Worm (Caenorhabditis elegans): ENCODE data around the gene ptrg-1.

The ptrg-1 gene

DNA sequence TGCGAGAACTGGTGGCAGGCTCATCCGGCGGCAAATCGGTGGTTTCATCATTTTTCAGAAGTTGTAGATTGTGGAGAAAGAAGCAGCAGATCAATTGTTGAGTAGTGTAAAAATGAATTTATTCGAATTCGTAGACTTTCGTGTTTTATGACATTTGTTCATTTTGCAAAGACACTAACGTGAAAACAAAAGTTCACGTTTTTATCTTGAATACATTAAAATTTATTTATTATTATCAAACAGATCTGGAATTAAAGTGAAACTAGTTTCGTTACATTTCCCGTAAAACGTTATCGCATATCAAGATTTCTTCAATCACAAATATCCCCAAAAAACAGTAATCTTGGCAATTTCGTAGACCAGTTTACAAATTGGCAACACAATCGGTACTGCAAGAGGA is 47.4 kb downstream of the ptrg-1 start, which contains the start of gene T14G10.8:
TSS of gene T14G10.8 (minus strand) at position 101 of the 400 bp plus-strand sequence.
- TF ChIP-seq skn-1 (tag; optimal IDR thresholded peaks at IDR 0.05) (no peak), ces-1 (GFP tag; optimal IDR thresholded peaks at IDR 0.05) (no peak), egl-43 (GFP tag; IDR thresholded peaks at IDR 0.05) (no peak), nhr-42 (GFP tag; IDR thresholded peaks at IDR 0.05) (no peak), nhr-25 (tag; optimal IDR thresholded peaks at IDR 0.05; ENCODE audit: borderline replicate concordance, insufficient read depth) (no peak)

DNA sequence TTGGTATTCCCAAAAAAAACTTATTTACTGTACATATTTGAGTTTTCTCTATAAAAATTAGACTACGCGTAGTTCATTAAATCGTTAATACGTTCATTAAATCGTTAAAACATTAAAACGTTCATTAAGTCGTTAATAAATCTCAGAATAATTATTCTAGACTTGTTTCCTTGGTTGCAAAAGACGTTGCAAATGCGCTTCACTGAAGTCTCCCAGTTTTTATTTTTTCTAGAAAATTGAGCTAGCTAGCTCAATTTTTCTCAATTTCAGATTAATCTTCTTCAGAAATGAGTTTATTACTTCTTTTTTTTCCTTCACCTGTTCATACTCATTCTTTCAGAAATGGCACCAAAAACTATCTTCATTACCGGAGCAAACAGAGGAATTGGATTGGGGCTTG is 49.3 kb downstream of the ptrg-1 start:
- TF ChIP-seq D1046.2 (GFP tag; IDR thresholded peaks at IDR 0.05) = no peak
- TF ChIP-seq unc-62 (GFP tag; optimal IDR thresholded peaks at IDR 0.05 in 1 of 2) = peak in 1 of 2 experiments; percentile 9
- no peak for TF ChIP-seq unc-62 (tag; optimal IDR thresholded peaks at IDR 0.05)
- TF ChIP-seq zip-2 (tag; optimal IDR thresholded peaks at IDR 0.05) = no peak
- TF ChIP-seq mes-2 (tag; optimal IDR thresholded peaks at IDR 0.05; ENCODE audit: poor library complexity, severe bottlenecking) = no peak

DNA sequence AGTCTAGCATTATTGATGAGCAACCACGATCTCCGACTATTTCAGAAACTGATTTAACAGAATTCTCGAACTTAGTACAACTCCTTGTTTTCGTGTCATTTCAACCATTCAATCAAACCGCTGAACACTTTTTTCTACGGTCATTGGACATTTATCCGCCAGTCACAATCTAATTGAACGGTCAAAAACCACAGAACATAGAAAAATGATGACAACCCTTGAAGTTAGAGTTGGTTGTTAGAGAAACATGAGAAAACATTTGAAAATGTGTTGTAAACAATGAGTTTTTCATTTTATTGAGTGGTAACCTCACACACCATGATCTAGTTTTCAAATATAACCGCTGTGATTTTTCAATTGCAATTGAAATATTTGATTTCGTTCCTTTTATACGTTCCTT is 49.8 kb downstream of the ptrg-1 start:
- TF ChIP-seq nhr-77 (tag; optimal IDR thresholded peaks at IDR 0.05) (no peak), daf-16 (GFP tag; optimal IDR thresholded peaks at IDR 0.05) (no peak), daf-16 (tag; optimal IDR thresholded peaks at IDR 0.05) (peak; percentile 46)

DNA sequence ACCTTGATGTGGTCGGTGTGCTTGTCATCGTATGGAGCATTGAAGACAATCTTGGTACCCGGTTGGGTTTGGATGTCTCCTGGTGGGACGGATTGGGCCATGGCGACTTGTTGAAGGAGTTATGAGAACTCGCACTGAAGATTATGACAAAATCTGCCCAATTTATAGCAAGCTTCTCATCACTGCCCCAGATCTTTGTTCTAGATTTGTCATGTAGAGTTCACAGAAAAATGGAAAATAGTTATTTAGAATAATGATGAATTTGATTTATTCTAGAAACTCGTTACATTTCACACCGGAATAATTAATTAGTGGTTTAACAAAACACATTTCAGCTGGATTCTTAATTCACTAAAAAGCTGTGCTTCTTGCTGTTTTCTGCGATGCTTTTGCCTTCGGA is 50.6 kb downstream of the ptrg-1 start, which contains the start of gene msp-38:
TSS of gene msp-38 (minus strand) at position 101 of the 400 bp plus-strand sequence.
- TF ChIP-seq dve-1 (tag; optimal IDR thresholded peaks at IDR 0.05; ENCODE audit: insufficient read depth) (no peak), mxl-2 (GFP tag; conservative IDR thresholded peaks at IDR 0.05) (no peak), aly-2 (tag; optimal IDR thresholded peaks at IDR 0.05) (no peak), daf-16 (GFP tag; optimal IDR thresholded peaks at IDR 0.05) (no peak), daf-16 (tag; optimal IDR thresholded peaks at IDR 0.05) (no peak), ZK546.5 (tag; optimal IDR thresholded peaks at IDR 0.05) (no peak), ceh-44 (GFP tag; IDR thresholded peaks at IDR 0.05) (no peak), T20F7.1 (GFP tag; optimal IDR thresholded peaks at IDR 0.05) (no peak), ceh-82 (tag; optimal IDR thresholded peaks at IDR 0.05) (no peak), egl-27 (tag; optimal IDR thresholded peaks at IDR 0.05) (no peak), ceh-28 (tag; optimal IDR thresholded peaks at IDR 0.05) (no peak), hlh-30 (tag; optimal IDR thresholded peaks at IDR 0.05; ENCODE audit: insufficient read depth) (no peak), dpl-1 (GFP tag; optimal IDR thresholded peaks at IDR 0.05) (no peak), skn-1 (tag; optimal IDR thresholded peaks at IDR 0.05) (no peak), ces-1 (GFP tag; optimal IDR thresholded peaks at IDR 0.05) (no peak), R02D3.7 (tag; optimal IDR thresholded peaks at IDR 0.05) (no peak), F10B5.3 (tag; optimal IDR thresholded peaks at IDR 0.05) (no peak), php-3 (GFP tag; IDR thresholded peaks at IDR 0.05) (no peak)

DNA sequence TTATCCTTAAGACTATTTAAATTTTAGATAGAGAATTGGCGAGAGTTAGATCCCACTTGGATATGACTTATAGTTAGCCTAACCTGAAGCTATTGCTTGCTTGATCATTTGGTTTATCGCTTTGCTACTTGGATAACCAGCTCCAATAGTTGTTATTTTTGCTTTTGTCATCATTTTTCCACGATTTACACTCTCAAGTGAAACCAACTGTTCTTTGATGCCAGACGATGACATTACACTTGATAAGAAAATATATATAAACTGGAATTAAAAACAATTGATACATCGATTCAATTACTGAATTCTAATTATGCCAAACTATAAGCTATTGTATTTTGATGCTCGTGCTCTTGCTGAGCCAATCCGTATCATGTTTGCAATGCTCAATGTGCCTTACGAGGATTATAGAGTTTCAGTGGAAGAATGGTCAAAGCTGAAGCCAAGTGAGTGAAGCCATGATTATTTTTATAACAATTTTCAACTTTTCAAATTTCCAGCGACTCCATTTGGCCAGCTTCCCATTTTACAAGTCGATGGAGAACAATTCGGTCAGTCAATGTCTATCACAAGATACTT is 52.2 kb downstream of the ptrg-1 start, which contains the start of the genes gst-2, gst-4 and dhs-12:
TSS of gene gst-2 (minus strand) at position 132 of the 576 bp plus-strand sequence.
TSS of gene gst-4 (plus strand) at position 296 of the 576 bp plus-strand sequence.
TSS of gene dhs-12 (plus strand) at position 526 of the 576 bp plus-strand sequence.
- TF ChIP-seq daf-16 (GFP tag; optimal IDR thresholded peaks at IDR 0.05) = no peak
- TF ChIP-seq daf-16 (tag; optimal IDR thresholded peaks at IDR 0.05) = peak; percentile 59
- no peak for TF ChIP-seq spr-3 (GFP tag; optimal IDR thresholded peaks at IDR 0.05)
- TF ChIP-seq dve-1 (tag; optimal IDR thresholded peaks at IDR 0.05; ENCODE audit: insufficient read depth) = peak; percentile 9

DNA sequence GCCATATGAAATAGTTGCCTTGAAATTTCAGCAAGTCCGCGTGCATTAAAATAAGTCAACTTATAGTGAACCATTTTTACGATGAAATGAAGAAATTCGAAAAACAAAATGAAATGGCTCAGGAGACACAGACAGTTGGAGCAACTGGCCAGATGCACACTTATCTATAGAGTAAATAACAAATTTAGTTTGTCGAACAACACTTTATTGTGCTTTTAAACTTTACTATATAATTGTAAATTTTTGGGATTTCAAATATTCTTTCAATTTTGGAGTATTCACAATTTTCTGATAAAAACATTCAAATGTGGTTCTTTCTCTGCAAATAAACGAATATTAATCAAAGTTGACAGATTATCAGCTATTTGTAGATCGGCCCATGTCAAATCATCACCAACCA is 54.1 kb downstream of the ptrg-1 start, which contains the start of gene gst-3:
TSS of gene gst-3 (minus strand) at position 101 of the 400 bp plus-strand sequence.
- TF ChIP-seq nhr-41 (GFP tag; IDR thresholded peaks at IDR 0.05) (no peak), unc-62 (GFP tag; optimal IDR thresholded peaks at IDR 0.05 in 1 of 2) (peak in 1 of 2 experiments; percentile 23), unc-62 (tag; optimal IDR thresholded peaks at IDR 0.05) (no peak), ZK337.2 (GFP tag; IDR thresholded peaks at IDR 0.05) (no peak)
